Worm (Caenorhabditis elegans) whole organism, early embryonic: ENCODE data around the gene R13H9.6.

Experiments used
- aly-1 ChIP-seq: sonication (generic microtip); optimal IDR thresholded peaks from 2 replicates; lab custom pipeline; 2016; ENCODE audit warnings: missing genetic modification characterization, missing compliant biosample characterization
- ama-1 ChIP-seq: fragments of 150-350 bp; optimal IDR thresholded peaks from 2 replicates; lab custom pipeline; 2014
- ceh-36 ChIP-seq: sonication (generic microtip); optimal IDR thresholded peaks from 2 replicates; lab custom pipeline; 2016; ENCODE audit warnings: missing genetic modification characterization, inconsistent platforms, missing compliant biosample characterization
- flt-1 ChIP-seq: fragments of 200-800 bp; sonication (Bioruptor generic); IDR thresholded peaks from 2 replicates; pipeline ENCODE4 v1.3.6; 2022; ENCODE audit warnings: missing genetic modification characterization, missing compliant biosample characterization
- hmbx-1 ChIP-seq: sonication (generic microtip); optimal IDR thresholded peaks from 2 replicates; lab custom pipeline; 2016; ENCODE audit warnings: mild to moderate bottlenecking, missing genetic modification characterization, missing compliant biosample characterization

ce11 chrIV:5108971-5109370, 40.5 kb upstream of the R13H9.6 start:
- TF ChIP-seq flt-1 (no peak), ama-1 (lab: Kevin White, UChicago) (no peak), ceh-36 (no peak), hmbx-1 (tag; lab: Kevin White, UChicago) (no peak), aly-1 (tag; lab: Kevin White, UChicago) (no peak)
